Worm (Caenorhabditis elegans) whole organism, L4 larva: ENCODE data around the gene ubc-6.
"Not testable (repeated sequence)": the region's sequence is repeated elsewhere in the genome, so short reads cannot be mapped to it uniquely, and the experiment has no call there.

Experiments used
- D1046.2 ChIP-seq: fragments of 200-800 bp; sonication (Bioruptor generic); IDR thresholded peaks from 2 replicates; pipeline ENCODE4 v1.3.6; 2022; ENCODE audit warnings: missing genetic modification characterization, missing compliant biosample characterization
- F10B5.3 ChIP-seq: sonication (generic microtip); optimal IDR thresholded peaks from 2 replicates; lab custom pipeline; 2016; ENCODE audit warnings: mild to moderate bottlenecking, missing genetic modification characterization, missing compliant biosample characterization
- F37D6.2 ChIP-seq: sonication (generic microtip); optimal IDR thresholded peaks from 2 replicates; lab custom pipeline; 2016; ENCODE audit warnings: mild to moderate bottlenecking, missing genetic modification characterization, missing compliant biosample characterization
- F44E2.7 ChIP-seq: fragments of 200-800 bp; sonication (Bioruptor generic); IDR thresholded peaks from 2 replicates; pipeline ENCODE4 v2.1.2; 2022; ENCODE audit warnings: missing genetic modification characterization, missing compliant biosample characterization
- T20F7.1 ChIP-seq: fragments of 200-800 bp; sonication (Bioruptor generic); optimal IDR thresholded peaks from 2 replicates; lab custom pipeline; 2018; ENCODE audit warnings: mild to moderate bottlenecking, missing genetic modification characterization, missing compliant biosample characterization
- Y48G9A.11 ChIP-seq: fragments of 200-800 bp; sonication (Bioruptor generic); IDR thresholded peaks from 2 replicates; pipeline ENCODE4 v1.3.6; 2022; ENCODE audit warnings: missing genetic modification reagents, missing genetic modification characterization, missing compliant biosample characterization
- Y5F2A.4 ChIP-seq: fragments of 200-800 bp; sonication (Bioruptor generic); optimal IDR thresholded peaks from 2 replicates; lab custom pipeline; 2018; ENCODE audit warnings: mild to moderate bottlenecking, missing genetic modification characterization, missing compliant biosample characterization
- aly-2 ChIP-seq: sonication (generic microtip); optimal IDR thresholded peaks from 2 replicates; lab custom pipeline; 2018; ENCODE audit warnings: missing biosample characterization, missing genetic modification characterization
- ceh-44 ChIP-seq: fragments of 200-800 bp; sonication (Bioruptor generic); IDR thresholded peaks from 2 replicates; pipeline ENCODE4 v1.3.6; 2022; ENCODE audit warnings: missing genetic modification reagents, missing genetic modification characterization, missing compliant biosample characterization
- cey-2 ChIP-seq: sonication (generic microtip); optimal IDR thresholded peaks from 3 replicates; lab custom pipeline; 2017; ENCODE audit warnings: missing genetic modification characterization, mild to moderate bottlenecking, missing compliant biosample characterization, antibody characterized with exemption, borderline replicate concordance; ENCODE audit not compliant: insufficient read depth
- daf-16 ChIP-seq, 3 experiments: sonication (generic microtip); optimal IDR thresholded peaks; 2 replicates each; lab custom pipeline; 2016 to 2017; ENCODE audit warnings: missing genetic modification characterization in 3 of 3, missing genetic modification reagents in 3 of 3, mild to moderate bottlenecking in 2 of 3, missing compliant biosample characterization in 2 of 3, missing biosample characterization in 1 of 3, moderate library complexity in 1 of 3
- daf-19 ChIP-seq: fragments of 200-800 bp; sonication (Bioruptor generic); conservative IDR thresholded peaks from 2 replicates; pipeline ENCODE4 v1.3.6; 2022; ENCODE audit warnings: missing genetic modification characterization, missing compliant biosample characterization
- dmd-6 ChIP-seq: fragments of 200-800 bp; sonication (Bioruptor generic); IDR thresholded peaks from 2 replicates; pipeline ENCODE4 v1.3.6; 2022; ENCODE audit warnings: missing genetic modification reagents, missing genetic modification characterization, missing compliant biosample characterization
- dmd-8 ChIP-seq: fragments of 200-800 bp; sonication (Bioruptor generic); IDR thresholded peaks from 2 replicates; pipeline ENCODE4 v1.3.6; 2022; ENCODE audit warnings: missing genetic modification characterization, missing compliant biosample characterization
- hif-1 ChIP-seq, 2 experiments: sonication (generic microtip); optimal IDR thresholded peaks; 2 replicates each; lab custom pipeline; 2016 to 2017; ENCODE audit warnings: missing compliant biosample characterization in 2 of 2, missing genetic modification characterization in 2 of 2, missing genetic modification reagents in 2 of 2, missing genotype in 2 of 2, mild to moderate bottlenecking in 1 of 2
- lim-7 ChIP-seq: fragments of 200-800 bp; sonication (Bioruptor generic); IDR thresholded peaks from 2 replicates; pipeline ENCODE4 v1.3.6; 2022; ENCODE audit warnings: missing genetic modification characterization, missing compliant biosample characterization
- lin-13 ChIP-seq: fragments of 150-350 bp; optimal IDR thresholded peaks from 2 replicates; lab custom pipeline; 2014; ENCODE audit warnings: missing biosample characterization, missing genetic modification reagents, missing genetic modification characterization
- lin-15B ChIP-seq: fragments of 150-350 bp; sonication (generic microtip); optimal IDR thresholded peaks from 3 replicates; lab custom pipeline; 2014; ENCODE audit warnings: missing biosample characterization, missing genetic modification characterization
- lin-29 ChIP-seq: fragments of 200-800 bp; sonication (Bioruptor generic); IDR thresholded peaks from 2 replicates; pipeline ENCODE4 v1.3.6; 2022; ENCODE audit warnings: missing genetic modification reagents, missing genetic modification characterization, missing compliant biosample characterization
- madf-9 ChIP-seq: fragments of 200-800 bp; sonication (Bioruptor generic); conservative IDR thresholded peaks from 2 replicates; pipeline ENCODE4 v1.3.6; 2022; ENCODE audit warnings: missing genetic modification reagents, missing genetic modification characterization, missing compliant biosample characterization
- mep-1 ChIP-seq: fragments of 150-350 bp; sonication (generic microtip); optimal IDR thresholded peaks from 3 replicates; lab custom pipeline; 2014; ENCODE audit warnings: missing biosample characterization, missing genetic modification characterization
- mes-2 ChIP-seq: sonication (generic microtip); optimal IDR thresholded peaks from 2 replicates; lab custom pipeline; 2016; ENCODE audit warnings: missing genotype, mild to moderate bottlenecking, missing genetic modification characterization, missing compliant biosample characterization; ENCODE audit not compliant: poor library complexity, severe bottlenecking
- nhr-10 ChIP-seq: fragments of 150-350 bp; optimal IDR thresholded peaks from 2 replicates; lab custom pipeline; 2014; ENCODE audit warnings: missing biosample characterization, missing genetic modification characterization
- nhr-111 ChIP-seq: fragments of 200-800 bp; sonication (Bioruptor generic); optimal IDR thresholded peaks from 2 replicates; lab custom pipeline; 2018; ENCODE audit warnings: mild to moderate bottlenecking, missing genetic modification characterization, missing compliant biosample characterization
- nhr-48 ChIP-seq: sonication (generic microtip); optimal IDR thresholded peaks from 2 replicates; lab custom pipeline; 2016; ENCODE audit warnings: mild to moderate bottlenecking, missing genetic modification characterization, missing compliant biosample characterization
- pqm-1 ChIP-seq: sonication (generic microtip); optimal IDR thresholded peaks from 2 replicates; lab custom pipeline; 2017; ENCODE audit warnings: missing biosample characterization, missing genetic modification characterization
- saeg-2 ChIP-seq: fragments of 200-800 bp; sonication (Bioruptor generic); IDR thresholded peaks from 2 replicates; pipeline ENCODE4 v1.3.6; 2022; ENCODE audit warnings: missing genetic modification reagents, missing genetic modification characterization, missing compliant biosample characterization
- set-16 ChIP-seq: fragments of 200-800 bp; sonication (Bioruptor generic); IDR thresholded peaks from 2 replicates; pipeline ENCODE4 v1.3.6; 2022; ENCODE audit warnings: missing genetic modification reagents, missing genetic modification characterization, missing compliant biosample characterization
- spr-1 ChIP-seq: sonication (generic microtip); optimal IDR thresholded peaks from 2 replicates; lab custom pipeline; 2016; ENCODE audit warnings: mild to moderate bottlenecking, missing genetic modification characterization, missing compliant biosample characterization
- unc-39 ChIP-seq: sonication (generic microtip); optimal IDR thresholded peaks from 2 replicates; lab custom pipeline; 2017; ENCODE audit warnings: missing biosample characterization, missing genetic modification characterization
- vab-7 ChIP-seq: fragments of 200-800 bp; sonication (Bioruptor generic); IDR thresholded peaks from 2 replicates; pipeline ENCODE4 v1.3.6; 2022; ENCODE audit warnings: missing genetic modification reagents, missing genetic modification characterization, missing compliant biosample characterization
- zfp-2 ChIP-seq: sonication (generic microtip); optimal IDR thresholded peaks from 2 replicates; lab custom pipeline; 2016; ENCODE audit warnings: mild to moderate bottlenecking, missing genetic modification characterization, missing compliant biosample characterization
- ztf-11 ChIP-seq: fragments of 150-350 bp; optimal IDR thresholded peaks from 2 replicates; lab custom pipeline; 2014; ENCODE audit warnings: missing biosample characterization, missing genetic modification characterization

ubc-6 gene

ce11 chrII:7478487-7479234 lies at the start of gene ubc-6, which contains the start of gene aka-1 (continued):
- no peak for TF ChIP-seq lin-15B (tag; lab: Kevin White, UChicago)
- TF ChIP-seq nhr-48 (tag; lab: Kevin White, UChicago), result peak; percentile 82
- peak; percentile 60 for TF ChIP-seq zfp-2 (tag; lab: Kevin White, UChicago)
- TF ChIP-seq hif-1 (tag; optimal IDR thresholded peaks at IDR 0.05; lab: Kevin White, UChicago), result peak; percentile 31 to 83
- TF ChIP-seq lin-13 (GFP tag; lab: Kevin White, UChicago), result peak; percentile 75
- TF ChIP-seq cey-2 (tag; lab: Kevin White, UChicago), result no peak
- TF ChIP-seq, all 104 proteins: peak for 74

ce11 chrII:7432327-7432726 lies 46.7 kb upstream of the ubc-6 start, which contains the start of gene srd-54:
Gene srd-54, plus strand, starts transcription at chrII:7432627.
- TF ChIP-seq Y5F2A.4 (GFP tag; lab: Kevin White, UChicago) (no peak), saeg-2 (GFP tag; lab: Robert Waterston, UW) (no peak), set-16 (GFP tag; lab: Robert Waterston, UW) (no peak), Y48G9A.11 (GFP tag; lab: Robert Waterston, UW) (no peak), T20F7.1 (GFP tag; lab: Kevin White, UChicago) (no peak), dmd-6 (GFP tag; lab: Robert Waterston, UW) (no peak), F10B5.3 (no peak), daf-16 (GFP tag; optimal IDR thresholded peaks at IDR 0.05; lab: Kevin White, UChicago) (no peak), daf-16 (tag; optimal IDR thresholded peaks at IDR 0.05; lab: Kevin White, UChicago) (no peak), lim-7 (GFP tag; lab: Robert Waterston, UW) (no peak), ztf-11 (tag; lab: Kevin White, UChicago) (no peak), nhr-111 (GFP tag; lab: Kevin White, UChicago) (no peak), lin-29 (GFP tag; lab: Robert Waterston, UW) (no peak), unc-39 (tag; lab: Kevin White, UChicago) (no peak), pqm-1 (tag; lab: Kevin White, UChicago) (no peak), mep-1 (tag; lab: Kevin White, UChicago) (no peak), spr-1 (tag; lab: Kevin White, UChicago) (no peak)
- TF ChIP-seq, all 104 proteins: peak for 0

ce11 chrII:7434182-7434581 lies 44.8 kb upstream of the ubc-6 start, which contains the start of gene kcc-3:
Gene kcc-3, minus strand, starts transcription at chrII:7434282.
- TF ChIP-seq F44E2.7, result no peak
- no peak for TF ChIP-seq ceh-44 (GFP tag; lab: Robert Waterston, UW)
- TF ChIP-seq madf-9 (GFP tag; lab: Robert Waterston, UW), result no peak
- TF ChIP-seq mes-2 (tag; lab: Kevin White, UChicago), result no peak
- no peak for TF ChIP-seq aly-2 (tag; lab: Kevin White, UChicago)
- no peak for TF ChIP-seq D1046.2 (GFP tag; lab: Robert Waterston, UW)
- TF ChIP-seq hif-1 (tag; optimal IDR thresholded peaks at IDR 0.05; lab: Kevin White, UChicago), result no peak
- TF ChIP-seq nhr-10 (tag; lab: Kevin White, UChicago), result no peak
- TF ChIP-seq vab-7 (GFP tag; lab: Robert Waterston, UW), result no peak

- not testable (repeated sequence) for TF ChIP-seq daf-19 (GFP tag; lab: Robert Waterston, UW); dmd-8; F37D6.2 (tag; lab: Kevin White, UChicago)
Measured at ce11 chrII:7434958-7435357, 44.0 kb upstream of the ubc-6 start, which contains the start of gene K02A2.1. Gene K02A2.1, plus strand, starts transcription at chrII:7435258.
